2 worm cellular contexts compared by ENCODE assay signal in the genomic region with DNA sequence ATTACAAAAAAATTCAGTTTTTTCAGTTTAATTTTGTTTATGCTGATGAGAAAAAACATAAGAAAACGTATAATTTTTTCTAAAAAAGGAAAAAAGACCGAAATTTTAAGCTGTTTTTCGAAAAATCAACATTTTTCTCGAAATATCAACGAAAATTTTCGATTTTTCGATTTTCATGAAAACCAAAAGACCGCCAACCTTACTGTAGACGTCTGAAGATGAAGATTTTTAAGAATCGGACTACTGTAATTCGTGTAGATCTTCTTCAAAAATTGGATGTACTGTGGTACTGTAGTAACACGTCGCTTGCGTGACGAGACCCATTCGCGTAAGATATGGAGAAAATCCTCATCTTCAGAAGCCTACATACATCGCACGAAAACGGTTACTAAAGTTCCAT.
TF ChIP-seq lines count a peak whose summit lies in the region.

No protein-coding gene starts in this region.

TF ChIP-seq in whole organism, L4 larva, 104 proteins besides CTCF, POLR2A, EP300 and RAD21:
- TF ChIP-seq dmd-8 (GFP tag; IDR thresholded peaks at IDR 0.05; lab: Robert Waterston, UW) (no peak), nhr-42 (GFP tag; IDR thresholded peaks at IDR 0.05; lab: Robert Waterston, UW) (no peak), ZK546.5 (tag; optimal IDR thresholded peaks at IDR 0.05; lab: Kevin White, UChicago) (no peak), ceh-62 (tag; optimal IDR thresholded peaks at IDR 0.05; lab: Kevin White, UChicago) (no peak), nhr-41 (GFP tag; IDR thresholded peaks at IDR 0.05; lab: Robert Waterston, UW) (no peak), nhr-237 (tag; optimal IDR thresholded peaks at IDR 0.05; lab: Kevin White, UChicago) (no peak), nhr-76 (tag; optimal IDR thresholded peaks at IDR 0.05; lab: Kevin White, UChicago) (no peak), lir-3 (tag; optimal IDR thresholded peaks at IDR 0.05; lab: Kevin White, UChicago) (no peak), aha-1 (tag; lab: Kevin White, UChicago) (peak; percentile 91)

TF ChIP-seq in whole organism, young adult, 124 proteins besides CTCF, POLR2A, EP300 and RAD21:
- TF ChIP-seq nfyb-1 (GFP tag; IDR thresholded peaks at IDR 0.05; lab: Robert Waterston, UW) = 0 out of 2 replicates have a peak, but pooled peaks have one; percentile 25
- no peak for TF ChIP-seq zfh-2 (GFP tag; conservative IDR thresholded peaks at IDR 0.05; lab: Robert Waterston, UW)
TF ChIP-seq in whole organism, young adult: peak in this region for 1.
